Worm (Caenorhabditis elegans) whole organism, L3 larva: ENCODE results near the gene cest-6.

Source experiments
- R02D3.7 ChIP-seq: fragments of 150-350 bp; optimal IDR thresholded peaks from 2 replicates; lab custom pipeline; 2014; ENCODE audit warnings: missing biosample characterization, missing genetic modification characterization
- ZK546.5 ChIP-seq: sonication (generic microtip); optimal IDR thresholded peaks from 2 replicates; lab custom pipeline; 2017; ENCODE audit warnings: missing biosample characterization, missing genetic modification characterization
- aly-2 ChIP-seq: fragments of 150-350 bp; optimal IDR thresholded peaks from 2 replicates; lab custom pipeline; 2014; ENCODE audit warnings: missing biosample characterization, missing genetic modification characterization
- ama-1 ChIP-seq: fragments of 150-350 bp; optimal IDR thresholded peaks from 2 replicates; lab custom pipeline; 2018
- ceh-16 ChIP-seq: sonication (generic microtip); optimal IDR thresholded peaks from 2 replicates; lab custom pipeline; 2017; ENCODE audit warnings: missing biosample characterization, missing genetic modification characterization
- ceh-28 ChIP-seq: fragments of 150-350 bp; optimal IDR thresholded peaks from 2 replicates; lab custom pipeline; 2014; ENCODE audit warnings: missing biosample characterization, missing genetic modification reagents, missing genetic modification characterization
- ceh-82 ChIP-seq: fragments of 150-350 bp; optimal IDR thresholded peaks from 2 replicates; lab custom pipeline; 2014; ENCODE audit warnings: missing biosample characterization, missing genetic modification characterization
- ceh-9 ChIP-seq: sonication (generic microtip); optimal IDR thresholded peaks from 2 replicates; lab custom pipeline; 2018; ENCODE audit warnings: missing biosample characterization, missing genetic modification characterization
- daf-12 ChIP-seq: fragments of 150-350 bp; optimal IDR thresholded peaks from 2 replicates; lab custom pipeline; 2014; ENCODE audit warnings: missing biosample characterization, missing genetic modification reagents, missing genetic modification characterization
- egl-27 ChIP-seq: sonication (generic microtip); optimal IDR thresholded peaks from 4 replicates; lab custom pipeline; 2017; ENCODE audit warnings: missing biosample characterization, missing genetic modification reagents, missing genetic modification characterization
- egl-5 ChIP-seq: fragments of 150-350 bp; optimal IDR thresholded peaks from 2 replicates; lab custom pipeline; 2017; ENCODE audit warnings: missing biosample characterization, missing genetic modification reagents, missing genetic modification characterization, inconsistent platforms
- elt-1 ChIP-seq: fragments of 150-350 bp; optimal IDR thresholded peaks from 2 replicates; lab custom pipeline; 2014; ENCODE audit warnings: missing biosample characterization, missing genetic modification characterization
- elt-3 ChIP-seq, 3 experiments: fragments of 150-350 bp in 1 of 3; sonication (generic microtip) in 2 of 3; optimal IDR thresholded peaks; 2 replicates in 2 of 3; 4 replicates in 1 of 3; lab custom pipeline; 2014 to 2017; ENCODE audit warnings: missing biosample characterization in 3 of 3, missing genetic modification characterization in 3 of 3
- eor-1 ChIP-seq, 2 experiments: fragments of 150-350 bp; optimal IDR thresholded peaks; 2 replicates each; lab custom pipeline; 2014 to 2018; ENCODE audit warnings: missing biosample characterization in 2 of 2, missing genetic modification characterization in 2 of 2
- fkh-10 ChIP-seq: sonication (generic microtip); optimal IDR thresholded peaks from 2 replicates; lab custom pipeline; 2017; ENCODE audit warnings: missing biosample characterization, missing genetic modification reagents, missing genetic modification characterization
- fkh-2 ChIP-seq: fragments of 150-350 bp; optimal IDR thresholded peaks from 2 replicates; lab custom pipeline; 2014; ENCODE audit warnings: missing biosample characterization, missing genetic modification reagents, missing genetic modification characterization
- hmg-11 ChIP-seq: sonication (generic microtip); optimal IDR thresholded peaks from 2 replicates; lab custom pipeline; 2016; ENCODE audit warnings: missing genetic modification characterization, missing compliant biosample characterization
- jun-1 ChIP-seq: fragments of 150-350 bp; optimal IDR thresholded peaks from 2 replicates; lab custom pipeline; 2014; ENCODE audit warnings: missing biosample characterization, missing genetic modification reagents, missing genetic modification characterization
- lin-15B ChIP-seq: fragments of 150-350 bp; optimal IDR thresholded peaks from 2 replicates; lab custom pipeline; 2014; ENCODE audit warnings: missing biosample characterization, missing genetic modification characterization
- lin-39 ChIP-seq: fragments of 150-350 bp; optimal IDR thresholded peaks from 2 replicates; lab custom pipeline; 2018; ENCODE audit warnings: missing biosample characterization, missing genetic modification reagents, missing genetic modification characterization
- lsy-12 ChIP-seq: sonication (generic microtip); optimal IDR thresholded peaks from 2 replicates; lab custom pipeline; 2016; ENCODE audit warnings: mild to moderate bottlenecking, missing genetic modification characterization, missing compliant biosample characterization
- mdl-1 ChIP-seq: fragments of 150-350 bp; optimal IDR thresholded peaks from 2 replicates; lab custom pipeline; 2014; ENCODE audit warnings: missing biosample characterization, missing genetic modification characterization
- mml-1 ChIP-seq: fragments of 150-350 bp; sonication (generic microtip); optimal IDR thresholded peaks from 3 replicates; lab custom pipeline; 2014; ENCODE audit warnings: missing biosample characterization, missing genetic modification characterization
- nfya-1 ChIP-seq: sonication (generic microtip); optimal IDR thresholded peaks from 2 replicates; lab custom pipeline; 2017; ENCODE audit warnings: missing genetic modification characterization, mild to moderate bottlenecking, missing compliant biosample characterization, antibody characterized with exemption, moderate library complexity; ENCODE audit not compliant: insufficient read depth
- nhr-11 ChIP-seq: fragments of 150-350 bp; optimal IDR thresholded peaks from 2 replicates; lab custom pipeline; 2014; ENCODE audit warnings: missing biosample characterization, missing genetic modification characterization
- nhr-12 ChIP-seq: fragments of 150-350 bp; optimal IDR thresholded peaks from 2 replicates; lab custom pipeline; 2014; ENCODE audit warnings: missing biosample characterization, missing genetic modification characterization
- nhr-237 ChIP-seq: fragments of 150-350 bp; optimal IDR thresholded peaks from 2 replicates; lab custom pipeline; 2014; ENCODE audit warnings: missing biosample characterization, missing genetic modification characterization
- nhr-25 ChIP-seq: sonication (generic microtip); optimal IDR thresholded peaks from 2 replicates; lab custom pipeline; 2017; ENCODE audit warnings: missing biosample characterization, missing genetic modification characterization
- nhr-43 ChIP-seq: sonication (generic microtip); optimal IDR thresholded peaks from 2 replicates; lab custom pipeline; 2016; ENCODE audit warnings: mild to moderate bottlenecking, missing genetic modification characterization, missing compliant biosample characterization; ENCODE audit not compliant: poor library complexity, severe bottlenecking
- nhr-76 ChIP-seq: fragments of 150-350 bp; sonication (generic microtip); optimal IDR thresholded peaks from 5 replicates; lab custom pipeline; 2014; ENCODE audit warnings: missing biosample characterization, missing genetic modification characterization
- nhr-77 ChIP-seq: fragments of 150-350 bp; optimal IDR thresholded peaks from 2 replicates; lab custom pipeline; 2014; ENCODE audit warnings: missing biosample characterization, missing genetic modification characterization
- pha-4 ChIP-seq: fragments of 150-350 bp; optimal IDR thresholded peaks from 2 replicates; lab custom pipeline; 2014; ENCODE audit warnings: missing biosample characterization, missing genetic modification reagents, missing genetic modification characterization
- pqm-1 ChIP-seq: fragments of 150-350 bp; optimal IDR thresholded peaks from 2 replicates; lab custom pipeline; 2017; ENCODE audit warnings: missing biosample characterization, missing genetic modification characterization, inconsistent platforms
- snpc-4 ChIP-seq: fragments of 150-350 bp; optimal IDR thresholded peaks from 2 replicates; lab custom pipeline; 2014; ENCODE audit warnings: missing biosample characterization, missing genetic modification characterization
- tbx-2 ChIP-seq: sonication (generic microtip); optimal IDR thresholded peaks from 2 replicates; lab custom pipeline; 2016; ENCODE audit warnings: mild to moderate bottlenecking, missing genetic modification characterization, missing compliant biosample characterization
- unc-39 ChIP-seq: sonication (generic microtip); optimal IDR thresholded peaks from 4 replicates; lab custom pipeline; 2017; ENCODE audit warnings: missing biosample characterization, missing genetic modification characterization
- unc-62 ChIP-seq: fragments of 150-350 bp; sonication (generic microtip); optimal IDR thresholded peaks from 4 replicates; lab custom pipeline; 2014; ENCODE audit warnings: missing biosample characterization, missing genetic modification reagents, missing genetic modification characterization
- zag-1 ChIP-seq: fragments of 150-350 bp; optimal IDR thresholded peaks from 2 replicates; lab custom pipeline; 2014; ENCODE audit warnings: missing biosample characterization, missing genetic modification characterization
- ztf-11 ChIP-seq: fragments of 150-350 bp; optimal IDR thresholded peaks from 2 replicates; lab custom pipeline; 2014; ENCODE audit warnings: missing biosample characterization, missing genetic modification characterization
- ztf-4 ChIP-seq: fragments of 150-350 bp; optimal IDR thresholded peaks from 2 replicates; lab custom pipeline; 2014; ENCODE audit warnings: missing biosample characterization, missing genetic modification characterization

The cest-6 gene

ce11 chrIV:6946832-6947231, 18.5 kb upstream of the cest-6 start:
- TF ChIP-seq snpc-4 (tag; lab: Kevin White, UChicago) = no peak
- peak; percentile 22 for TF ChIP-seq nfya-1 (tag; lab: Kevin White, UChicago)
- no peak for TF ChIP-seq mdl-1 (tag; lab: Kevin White, UChicago)
- no peak for TF ChIP-seq daf-12
- no peak for TF ChIP-seq tbx-2 (tag; lab: Kevin White, UChicago)
- TF ChIP-seq lin-39 (tag; lab: Kevin White, UChicago) = peak; percentile 7
- no peak for TF ChIP-seq zag-1 (tag; lab: Kevin White, UChicago)
- no peak for TF ChIP-seq pha-4
- no peak for TF ChIP-seq ZK546.5 (tag; lab: Kevin White, UChicago)
- no peak for TF ChIP-seq pqm-1

ce11 chrIV:6941101-6941500, 12.8 kb upstream of the cest-6 start:
- TF ChIP-seq R02D3.7 = no peak
- TF ChIP-seq ceh-28 (tag; lab: Kevin White, UChicago) = no peak
- TF ChIP-seq nhr-12 = no peak
- TF ChIP-seq fkh-10 (GFP tag; lab: Kevin White, UChicago) = peak; percentile 62

ce11 chrIV:6937548-6937947, 9.2 kb upstream of the cest-6 start, which contains the start of gene npr-12:
Gene npr-12, minus strand, starts transcription at chrIV:6937648.
- TF ChIP-seq egl-27 (tag; lab: Kevin White, UChicago) (no peak), ama-1 (lab: Kevin White, UChicago) (no peak), nhr-43 (tag; lab: Kevin White, UChicago) (no peak)

- no peak for TF ChIP-seq mml-1 (tag; lab: Kevin White, UChicago)
- TF ChIP-seq elt-1 (tag; lab: Kevin White, UChicago) = peak; percentile 78
Observed at ce11 chrIV:6925520-6925919, 2.8 kb downstream of the cest-6 start.

- no peak for TF ChIP-seq tbx-2 (tag; lab: Kevin White, UChicago)
- no peak for TF ChIP-seq fkh-2 (tag; lab: Kevin White, UChicago)
- TF ChIP-seq unc-62 = no peak
- no peak for TF ChIP-seq nhr-237 (tag; lab: Kevin White, UChicago)
- no peak for TF ChIP-seq ZK546.5 (tag; lab: Kevin White, UChicago)
- no peak for TF ChIP-seq fkh-10 (GFP tag; lab: Kevin White, UChicago)
- TF ChIP-seq nhr-25 (tag; lab: Kevin White, UChicago) = no peak
- TF ChIP-seq jun-1 (tag; lab: Kevin White, UChicago) = no peak
- no peak for TF ChIP-seq nhr-76
- TF ChIP-seq aly-2 (tag; lab: Kevin White, UChicago) = no peak
- no peak for TF ChIP-seq ceh-16 (tag; lab: Kevin White, UChicago)
- no peak for TF ChIP-seq unc-39 (tag; lab: Kevin White, UChicago)
- TF ChIP-seq, all 47 proteins: peak for 0
Observed at ce11 chrIV:6923070-6923469, 5.2 kb downstream of the cest-6 start, which contains the start of gene T22D1.1. Gene T22D1.1, plus strand, starts transcription at chrIV:6923370.

- TF ChIP-seq nhr-77 = no peak
- no peak for TF ChIP-seq lsy-12 (tag; lab: Kevin White, UChicago)
- no peak for TF ChIP-seq fkh-10 (GFP tag; lab: Kevin White, UChicago)
- no peak for TF ChIP-seq ceh-9 (tag; lab: Kevin White, UChicago)
- no peak for TF ChIP-seq elt-1 (tag; lab: Kevin White, UChicago)
- TF ChIP-seq tbx-2 (tag; lab: Kevin White, UChicago) = no peak
Observed at ce11 chrIV:6920063-6920462, 8.3 kb downstream of the cest-6 start, which contains the start of gene T22D1.18. Gene T22D1.18, minus strand, starts transcription at chrIV:6920163.

- no peak for TF ChIP-seq elt-3 (tag; optimal IDR thresholded peaks at IDR 0.05; lab: Kevin White, UChicago)
- TF ChIP-seq eor-1 (tag; optimal IDR thresholded peaks at IDR 0.05; lab: Kevin White, UChicago) = no peak
- peak; percentile 91 for TF ChIP-seq nfya-1 (tag; lab: Kevin White, UChicago)
- TF ChIP-seq snpc-4 (tag; lab: Kevin White, UChicago) = peak; percentile 92
- TF ChIP-seq ceh-16 (tag; lab: Kevin White, UChicago) = no peak
- peak; percentile 73 for TF ChIP-seq hmg-11 (tag; lab: Kevin White, UChicago)
- peak; percentile 61 for TF ChIP-seq jun-1 (tag; lab: Kevin White, UChicago)
- no peak for TF ChIP-seq nhr-11
- TF ChIP-seq daf-12 = no peak
- TF ChIP-seq egl-27 (tag; lab: Kevin White, UChicago) = no peak
- TF ChIP-seq ztf-11 (tag; lab: Kevin White, UChicago) = no peak
- peak; percentile 26 for TF ChIP-seq ceh-82 (tag; lab: Kevin White, UChicago)
- peak; percentile 70 for TF ChIP-seq fkh-10 (GFP tag; lab: Kevin White, UChicago)
- TF ChIP-seq nhr-77 = no peak
- TF ChIP-seq ztf-4 (tag; lab: Kevin White, UChicago) = no peak
- no peak for TF ChIP-seq nhr-12
- TF ChIP-seq pha-4 = peak; percentile 93
- peak; percentile 60 for TF ChIP-seq lin-39 (tag; lab: Kevin White, UChicago)
- TF ChIP-seq lin-15B (tag; lab: Kevin White, UChicago) = peak; percentile 95
- TF ChIP-seq R02D3.7 = peak; percentile 76
- no peak for TF ChIP-seq zag-1 (tag; lab: Kevin White, UChicago)
- TF ChIP-seq nhr-76 = no peak
- peak; percentile 38 for TF ChIP-seq egl-5
Observed at ce11 chrIV:6919318-6919717, 9.0 kb downstream of the cest-6 start, which contains the start of gene ruvb-2. Gene ruvb-2, minus strand, starts transcription at chrIV:6919406.
